Fruit fly (Drosophila melanogaster) whole organism, embryonic: Measurements from ENCODE around the gene Rexo5.

Experiments
- Atf3 ChIP-seq: fragments of 200-800 bp; sonication (Bioruptor generic); optimal IDR thresholded peaks from 3 replicates; lab custom pipeline; 2016; ENCODE audit warnings: missing biosample characterization, missing genetic modification characterization
- B-H1 ChIP-seq: fragments of 200-800 bp; sonication (Bioruptor generic); IDR thresholded peaks from 3 replicates; pipeline ENCODE4 v1.3.6; 2022; ENCODE audit warnings: missing biosample characterization, missing genetic modification characterization
- BtbVII ChIP-seq: fragments of 200-800 bp; sonication (Bioruptor generic); optimal IDR thresholded peaks from 3 replicates; lab custom pipeline; 2017; ENCODE audit warnings: missing biosample characterization, mild to moderate bottlenecking, missing genetic modification characterization
- CG11247 ChIP-seq: fragments of 200-800 bp; sonication (Bioruptor generic); IDR thresholded peaks from 2 replicates; pipeline ENCODE4 v1.3.6; 2022; ENCODE audit warnings: missing biosample characterization, missing genetic modification characterization
- CG11696 ChIP-seq: fragments of 200-800 bp; sonication (Bioruptor generic); IDR thresholded peaks from 2 replicates; pipeline ENCODE4 v1.3.6; 2022; ENCODE audit warnings: missing biosample characterization, missing genetic modification characterization
- CG1233 ChIP-seq: fragments of 200-800 bp; sonication (Bioruptor generic); optimal IDR thresholded peaks from 4 replicates; lab custom pipeline; 2018; ENCODE audit warnings: missing biosample characterization, mild to moderate bottlenecking, missing genetic modification characterization
- CG12769 ChIP-seq: fragments of 200-800 bp; sonication (Bioruptor generic); optimal IDR thresholded peaks from 2 replicates; lab custom pipeline; 2019; ENCODE audit warnings: missing biosample characterization, mild to moderate bottlenecking, missing genetic modification characterization, moderate library complexity
- CG13775 ChIP-seq: fragments of 200-800 bp; sonication (Bioruptor generic); optimal IDR thresholded peaks from 3 replicates; lab custom pipeline; 2017; ENCODE audit warnings: missing biosample characterization, mild to moderate bottlenecking, missing genetic modification characterization
- CG14050 ChIP-seq: fragments of 200-800 bp; sonication (Bioruptor generic); IDR thresholded peaks from 3 replicates; pipeline ENCODE4 v1.3.6; 2022; ENCODE audit warnings: missing biosample characterization, missing genetic modification characterization
- CG14965 ChIP-seq: fragments of 200-800 bp; sonication (Bioruptor generic); optimal IDR thresholded peaks from 2 replicates; lab custom pipeline; 2016; ENCODE audit warnings: missing biosample characterization, missing genetic modification characterization, borderline replicate concordance
- CG3065 ChIP-seq: fragments of 200-800 bp; sonication (Bioruptor generic); optimal IDR thresholded peaks from 2 replicates; lab custom pipeline; 2016; ENCODE audit warnings: missing biosample characterization, missing genetic modification characterization
- CG32532 ChIP-seq: fragments of 200-800 bp; sonication (Bioruptor generic); IDR thresholded peaks from 2 replicates; pipeline ENCODE4 v1.3.6; 2022; ENCODE audit warnings: missing biosample characterization, missing genetic modification characterization
- CG4404 ChIP-seq: fragments of 200-800 bp; sonication (Bioruptor generic); IDR thresholded peaks from 2 replicates; pipeline ENCODE4 v1.3.6; 2022; ENCODE audit warnings: missing biosample characterization, missing genetic modification characterization
- CG4424 ChIP-seq: fragments of 200-800 bp; sonication (Bioruptor generic); optimal IDR thresholded peaks from 3 replicates; lab custom pipeline; 2016; ENCODE audit warnings: missing biosample characterization, missing genetic modification characterization
- CG5180 ChIP-seq: fragments of 200-800 bp; sonication (Bioruptor generic); optimal IDR thresholded peaks from 3 replicates; lab custom pipeline; 2017; ENCODE audit warnings: missing biosample characterization, missing genetic modification characterization, mild to moderate bottlenecking, moderate library complexity, missing genetic modification reagents
- CG5245 ChIP-seq: fragments of 200-800 bp; sonication (Bioruptor generic); optimal IDR thresholded peaks from 3 replicates; lab custom pipeline; 2016; ENCODE audit warnings: missing biosample characterization, missing genetic modification characterization
- CG6175 ChIP-seq: fragments of 200-800 bp; sonication (Bioruptor generic); IDR thresholded peaks from 3 replicates; pipeline ENCODE4 v1.3.6; 2022; ENCODE audit warnings: missing biosample characterization, missing genetic modification characterization
- CG9876 ChIP-seq: fragments of 200-800 bp; sonication (Bioruptor generic); optimal IDR thresholded peaks from 2 replicates; lab custom pipeline; 2016; ENCODE audit warnings: missing biosample characterization, missing genetic modification characterization
- Dref ChIP-seq: fragments of 200-800 bp; sonication (Bioruptor generic); IDR thresholded peaks from 2 replicates; pipeline ENCODE4 v1.3.6; 2022; ENCODE audit warnings: missing biosample characterization, missing genetic modification characterization
- E2f2 ChIP-seq: fragments of 200-800 bp; sonication (Bioruptor generic); IDR thresholded peaks from 2 replicates; pipeline ENCODE4 v1.3.6; 2022; ENCODE audit warnings: missing biosample characterization, missing genetic modification characterization
- HmgD ChIP-seq: fragments of 200-800 bp; sonication (Bioruptor generic); optimal IDR thresholded peaks from 3 replicates; lab custom pipeline; 2016; ENCODE audit warnings: missing biosample characterization, missing genetic modification characterization
- Hr78 ChIP-seq, 2 experiments: fragments of 200-800 bp in 1 of 2; fragments of >200 bp in 1 of 2; sonication (Bioruptor generic) in 1 of 2; optimal IDR thresholded peaks; 2 replicates each; lab custom pipeline; 2017 to 2019; ENCODE audit warnings: missing biosample characterization in 2 of 2, missing genetic modification characterization in 2 of 2, mild to moderate bottlenecking in 1 of 2, moderate library complexity in 1 of 2
- Kr ChIP-seq: fragments of 200-800 bp; sonication (Bioruptor generic); optimal IDR thresholded peaks from 2 replicates; lab custom pipeline; 2017; ENCODE audit warnings: missing biosample characterization, mild to moderate bottlenecking, missing genetic modification characterization
- Lim3 ChIP-seq: fragments of 200-800 bp; sonication (Bioruptor generic); IDR thresholded peaks from 2 replicates; pipeline ENCODE4 v1.3.6; 2022; ENCODE audit warnings: missing biosample characterization, missing genetic modification characterization
- Med ChIP-seq: fragments of 200-800 bp; sonication (Bioruptor generic); peaks from one replicate; lab custom pipeline; 2016; ENCODE audit warnings: missing biosample characterization, missing genetic modification characterization, mild to moderate bottlenecking, inconsistent platforms, moderate library complexity
- Scr ChIP-seq: fragments of 200-800 bp; sonication (Bioruptor generic); IDR thresholded peaks from 2 replicates; pipeline ENCODE4 v1.3.6; 2022; ENCODE audit warnings: missing biosample characterization, missing genetic modification characterization; ENCODE audit not compliant: partially characterized antibody
- Tbp ChIP-seq: fragments of >200 bp; optimal IDR thresholded peaks from 2 replicates; lab custom pipeline; 2018; ENCODE audit warnings: missing biosample characterization, missing genetic modification characterization
- Vsx1 ChIP-seq: fragments of 200-800 bp; sonication (Bioruptor generic); optimal IDR thresholded peaks from 2 replicates; lab custom pipeline; 2017; ENCODE audit warnings: missing biosample characterization, mild to moderate bottlenecking, missing genetic modification characterization, missing genetic modification reagents
- az2 ChIP-seq: fragments of 200-800 bp; sonication (Bioruptor generic); optimal IDR thresholded peaks from 3 replicates; lab custom pipeline; 2016; ENCODE audit warnings: missing biosample characterization, missing genetic modification characterization
- bbx ChIP-seq: fragments of 200-800 bp; sonication (Bioruptor generic); IDR thresholded peaks from 2 replicates; pipeline ENCODE4 v1.3.6; 2022; ENCODE audit warnings: missing biosample characterization, missing genetic modification characterization; ENCODE audit not compliant: partially characterized antibody
- ci ChIP-seq: fragments of 200-800 bp; sonication (Bioruptor generic); IDR thresholded peaks from 3 replicates; pipeline ENCODE4 v1.3.6; 2022; ENCODE audit warnings: missing biosample characterization, missing genetic modification characterization
- crc ChIP-seq: fragments of 200-800 bp; sonication (Bioruptor generic); optimal IDR thresholded peaks from 2 replicates; lab custom pipeline; 2016; ENCODE audit warnings: missing biosample characterization, missing genetic modification characterization
- gro ChIP-seq: fragments of 200-800 bp; sonication (Bioruptor generic); optimal IDR thresholded peaks from 2 replicates; lab custom pipeline; 2016; ENCODE audit warnings: missing biosample characterization, missing genetic modification characterization
- hbn ChIP-seq: fragments of 200-800 bp; sonication (Bioruptor generic); IDR thresholded peaks from 2 replicates; pipeline ENCODE4 v1.3.6; 2022; ENCODE audit warnings: missing biosample characterization, missing genetic modification characterization; ENCODE audit not compliant: partially characterized antibody
- her ChIP-seq: fragments of 200-800 bp; sonication (Bioruptor generic); optimal IDR thresholded peaks from 2 replicates; lab custom pipeline; 2016; ENCODE audit warnings: missing biosample characterization, missing genetic modification characterization
- insv ChIP-seq, 2 experiments: fragments of 200-800 bp; sonication (Bioruptor generic); optimal IDR thresholded peaks; 3 replicates each; lab custom pipeline; 2016 to 2018; ENCODE audit warnings: missing biosample characterization in 2 of 2, missing genetic modification characterization in 2 of 2
- mirr ChIP-seq: fragments of 200-800 bp; sonication (Bioruptor generic); optimal IDR thresholded peaks from 3 replicates; lab custom pipeline; 2018; ENCODE audit warnings: missing biosample characterization, mild to moderate bottlenecking, missing genetic modification characterization
- odd ChIP-seq: fragments of 200-800 bp; sonication (Bioruptor generic); optimal IDR thresholded peaks from 2 replicates; lab custom pipeline; 2017; ENCODE audit warnings: missing biosample characterization, mild to moderate bottlenecking, missing genetic modification characterization
- pfk ChIP-seq: fragments of 200-800 bp; sonication (Bioruptor generic); optimal IDR thresholded peaks from 2 replicates; lab custom pipeline; 2018; ENCODE audit warnings: missing biosample characterization, mild to moderate bottlenecking, missing genetic modification characterization, moderate library complexity
- prd ChIP-seq, 3 experiments: fragments of >200 bp in 2 of 3; fragments of 200-800 bp in 1 of 3; sonication (Bioruptor generic) in 1 of 3; optimal IDR thresholded peaks in 2 of 3; IDR thresholded peaks in 1 of 3; 2 replicates in 2 of 3; 3 replicates in 1 of 3; pipeline versions ENCODE4 v1.3.6 to Lab custom; 2017 to 2022; ENCODE audit warnings: missing biosample characterization in 1 of 3, missing genetic modification characterization in 1 of 3
- salm ChIP-seq: fragments of 200-800 bp; sonication (Bioruptor generic); optimal IDR thresholded peaks from 2 replicates; lab custom pipeline; 2018; ENCODE audit warnings: missing biosample characterization, mild to moderate bottlenecking, missing genetic modification characterization
- sd ChIP-seq: fragments of 200-800 bp; sonication (Bioruptor generic); optimal IDR thresholded peaks from 3 replicates; lab custom pipeline; 2018; ENCODE audit warnings: missing biosample characterization, mild to moderate bottlenecking, missing genetic modification characterization, moderate library complexity
- sens ChIP-seq: fragments of 200-800 bp; sonication (Bioruptor generic); peaks from one replicate; lab custom pipeline; 2016; ENCODE audit warnings: missing biosample characterization, missing genetic modification characterization
- stc ChIP-seq: fragments of 200-800 bp; sonication (Bioruptor generic); IDR thresholded peaks from 2 replicates; pipeline ENCODE4 v1.3.6; 2022; ENCODE audit warnings: missing biosample characterization, missing genetic modification characterization
- sug ChIP-seq: fragments of 200-800 bp; optimal IDR thresholded peaks from 2 replicates; lab custom pipeline; 2019; ENCODE audit warnings: missing biosample characterization, mild to moderate bottlenecking, missing genetic modification characterization, moderate library complexity
- twi ChIP-seq: fragments of 200-800 bp; optimal IDR thresholded peaks from 2 replicates; lab custom pipeline; 2019; ENCODE audit warnings: missing biosample characterization, mild to moderate bottlenecking, missing genetic modification characterization, moderate library complexity
- zfh1 ChIP-seq: fragments of 200-800 bp; sonication (Bioruptor generic); IDR thresholded peaks from 3 replicates; pipeline ENCODE4 v1.3.6; 2022; ENCODE audit warnings: missing biosample characterization, missing genetic modification characterization
- zfh2 ChIP-seq: fragments of 200-800 bp; sonication (Bioruptor generic); optimal IDR thresholded peaks from 2 replicates; lab custom pipeline; 2016; ENCODE audit warnings: missing biosample characterization, missing genetic modification characterization

The Rexo5 gene

dm6 chr3L:6556221-6556620 lies 47.3 kb upstream of the Rexo5 start (continued):
- TF ChIP-seq salm = no peak
- no peak for TF ChIP-seq CG5180 (GFP tag; lab: Kevin White, UChicago)
- no peak for TF ChIP-seq pfk
- no peak for TF ChIP-seq CG1233
- TF ChIP-seq Hr78 (GFP tag; optimal IDR thresholded peaks at IDR 0.05; lab: Kevin White, UChicago) = peak in 1 of 2 experiments; percentile 5
- TF ChIP-seq gro (GFP tag; lab: Kevin White, UChicago) = no peak
- no peak for TF ChIP-seq prd (optimal IDR thresholded peaks at IDR 0.05; lab: Kevin White, UChicago)
- TF ChIP-seq prd (GFP tag; IDR thresholded peaks at IDR 0.05; lab: Robert Waterston, UW) = no peak
- TF ChIP-seq sens (GFP tag; lab: Kevin White, UChicago) = peak; percentile 18
- TF ChIP-seq BtbVII (GFP tag; lab: Kevin White, UChicago) = no peak
- TF ChIP-seq CG4404 (GFP tag; lab: Robert Waterston, UW) = no peak
- no peak for TF ChIP-seq CG11247 (GFP tag; lab: Robert Waterston, UW)
- no peak for TF ChIP-seq B-H1 (GFP tag; lab: Robert Waterston, UW)
- TF ChIP-seq Vsx1 (GFP tag; lab: Kevin White, UChicago) = no peak
- TF ChIP-seq bbx (GFP tag; lab: Robert Waterston, UW) = no peak
- peak; percentile 39 for TF ChIP-seq sd (tag; lab: Kevin White, UChicago)
- no peak for TF ChIP-seq odd (GFP tag; lab: Kevin White, UChicago)
- TF ChIP-seq sug (tag; lab: Kevin White, UChicago) = peak; percentile 62
- TF ChIP-seq Med = peak; percentile 49

dm6 chr3L:6558516-6558915 lies 45.0 kb upstream of the Rexo5 start:
- TF ChIP-seq mirr (peak; percentile 2), Lim3 (GFP tag; lab: Robert Waterston, UW) (no peak), HmgD (no peak), Atf3 (GFP tag; lab: Kevin White, UChicago) (no peak), her (GFP tag; lab: Kevin White, UChicago) (no peak), CG12769 (tag; lab: Kevin White, UChicago) (peak; percentile 51), sd (tag; lab: Kevin White, UChicago) (peak; percentile 61), Med (peak; percentile 42), CG9876 (GFP tag; lab: Kevin White, UChicago) (no peak)

- TF ChIP-seq Kr (GFP tag; lab: Kevin White, UChicago) (no peak), prd (optimal IDR thresholded peaks at IDR 0.05; lab: Kevin White, UChicago) (peak in 1 of 2 experiments; percentile 13), prd (GFP tag; IDR thresholded peaks at IDR 0.05; lab: Robert Waterston, UW) (no peak), CG14965 (GFP tag; lab: Kevin White, UChicago) (no peak), Dref (GFP tag; lab: Robert Waterston, UW) (no peak), CG32532 (GFP tag; lab: Robert Waterston, UW) (peak; percentile 61; the same call in 1 of the 2 replicates), zfh1 (GFP tag; lab: Robert Waterston, UW) (peak; percentile 31; the same call in 1 of the 3 replicates), az2 (no peak), CG6175 (GFP tag; lab: Robert Waterston, UW) (no peak), Scr (GFP tag; lab: Robert Waterston, UW) (no peak), Lim3 (GFP tag; lab: Robert Waterston, UW) (no peak), hbn (no peak), E2f2 (GFP tag; lab: Robert Waterston, UW) (no peak), CG14050 (GFP tag; lab: Robert Waterston, UW) (peak; percentile 11; the same call in 1 of the 3 replicates), CG13775 (GFP tag; lab: Kevin White, UChicago) (no peak), zfh2 (GFP tag; lab: Kevin White, UChicago) (no peak), CG4424 (GFP tag; lab: Kevin White, UChicago) (no peak), Med (peak; percentile 68), insv (GFP tag; optimal IDR thresholded peaks at IDR 0.05; lab: Kevin White, UChicago) (no peak), twi (tag; lab: Kevin White, UChicago) (peak; percentile 40), Tbp (GFP tag; lab: Kevin White, UChicago) (no peak), CG3065 (GFP tag; lab: Kevin White, UChicago) (no peak), CG5245 (GFP tag; lab: Kevin White, UChicago) (no peak), crc (GFP tag; lab: Kevin White, UChicago) (no peak), CG11696 (GFP tag; lab: Robert Waterston, UW) (no peak), ci (GFP tag; lab: Robert Waterston, UW) (peak; percentile 11; the same call in 1 of the 3 replicates), stc (GFP tag; lab: Robert Waterston, UW) (no peak)
These were observed 42.4 kb upstream of the Rexo5 start for dm6 chr3L:6561052-6561451.
